Fruit fly (Drosophila melanogaster): ENCODE data around the gene CG11226.

Gene CG11226

DNA sequence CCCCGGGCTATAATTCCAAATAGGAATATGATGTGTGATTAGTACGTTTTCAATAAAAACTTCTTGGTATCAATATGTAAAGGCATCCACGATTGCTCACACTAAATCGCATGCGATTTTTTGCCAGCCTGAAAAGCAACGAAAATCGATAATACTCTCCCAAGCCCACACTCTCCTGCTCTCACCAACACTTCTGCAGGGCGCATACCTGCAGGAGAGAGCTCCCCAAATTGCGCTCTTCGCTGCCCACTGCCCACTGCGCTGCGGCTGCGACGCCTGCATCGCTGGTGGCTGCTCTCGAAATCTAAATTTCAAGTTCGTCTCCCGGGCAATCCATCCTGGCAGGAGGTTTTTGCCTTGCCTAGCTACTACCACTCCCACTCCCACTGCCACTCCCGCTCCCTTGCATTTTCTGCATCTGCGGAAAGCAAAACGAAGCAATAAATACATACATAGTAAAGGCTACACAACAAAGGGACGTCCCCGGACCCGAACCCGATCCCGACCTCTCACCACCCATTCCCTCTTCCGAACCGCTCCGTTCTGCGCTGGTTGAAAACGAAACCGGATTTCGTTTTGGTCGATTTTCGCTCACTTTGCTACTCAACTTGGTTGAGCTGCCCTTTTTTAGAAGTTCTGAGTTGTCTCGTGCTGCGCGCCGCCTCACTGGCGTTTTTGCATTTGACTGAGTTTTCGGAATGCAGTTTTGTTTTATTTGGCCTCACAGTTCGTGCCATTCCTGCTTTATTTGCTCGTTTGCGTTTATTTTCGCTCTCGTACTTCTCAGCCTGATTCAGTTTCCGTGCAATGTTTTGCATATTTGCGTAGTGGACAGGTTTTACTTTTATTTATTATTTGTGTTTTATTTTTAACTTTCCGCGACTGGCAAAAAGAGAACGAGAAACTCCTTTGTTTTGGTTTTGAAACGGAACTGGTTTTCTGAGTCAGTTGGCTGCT is 14.6 kb downstream of the CG11226 start (continued):
- TF ChIP-seq svp (GFP tag) = peak; percentile 78
- 0 out of 3 replicates have a peak, but pooled peaks have one; percentile 43 for TF ChIP-seq eg (GFP tag; IDR thresholded peaks at IDR 0.05)
- peak; percentile 72 for TF ChIP-seq Sox102F (GFP tag; optimal IDR thresholded peaks at IDR 0.05)
- TF ChIP-seq Sox15 (GFP tag; optimal IDR thresholded peaks at IDR 0.05) = no peak
- TF ChIP-seq vri (GFP tag; optimal IDR thresholded peaks at IDR 0.05) = peak; percentile 63
- peak; percentile 22 for TF ChIP-seq CG8319 (GFP tag; optimal IDR thresholded peaks at IDR 0.05)
- peak; percentile 18 for TF ChIP-seq CG6792 (GFP tag; optimal IDR thresholded peaks at IDR 0.05)
- peak; percentile 61 for TF ChIP-seq fd59A (GFP tag; optimal IDR thresholded peaks at IDR 0.05)
- TF ChIP-seq CG6854 (GFP tag; optimal IDR thresholded peaks at IDR 0.05) = peak; percentile 90
- TF ChIP-seq Lpt (GFP tag; optimal IDR thresholded peaks at IDR 0.05) = peak; percentile 78
- peak; percentile 61 for TF ChIP-seq CG34406 (GFP tag; optimal IDR thresholded peaks at IDR 0.05)
- peak; percentile 14 for TF ChIP-seq Eip93F (GFP tag; optimal IDR thresholded peaks at IDR 0.05)
- TF ChIP-seq CG8632 (GFP tag; optimal IDR thresholded peaks at IDR 0.05) = peak; percentile 58

- TF ChIP-seq fd59A (GFP tag; optimal IDR thresholded peaks at IDR 0.05) (no peak), Blimp-1 (GFP tag; optimal IDR thresholded peaks at IDR 0.05) (no peak), Gug (GFP tag; IDR thresholded peaks at IDR 0.05) (no peak), CG34406 (GFP tag; optimal IDR thresholded peaks at IDR 0.05) (no peak), Eip93F (GFP tag; optimal IDR thresholded peaks at IDR 0.05) (no peak), eg (GFP tag; IDR thresholded peaks at IDR 0.05) (no peak), salr (GFP tag; optimal IDR thresholded peaks at IDR 0.05) (no peak), pdm3 (GFP tag; optimal IDR thresholded peaks at IDR 0.05) (no peak), Eip75B (GFP tag; optimal IDR thresholded peaks at IDR 0.05) (no peak), Hr4 (GFP tag; optimal IDR thresholded peaks at IDR 0.05) (no peak), CG31627 (GFP tag; optimal IDR thresholded peaks at IDR 0.05) (no peak)
Observed at dm6 chr3L:22853412-22853811, 16.5 kb downstream of the CG11226 start, which contains the start of gene CG32462. TSS of gene CG32462 (minus strand) at chr3L:22853512.

- TF ChIP-seq CG16779 (tag; optimal IDR thresholded peaks at IDR 0.05) (no peak), ss (GFP tag; optimal IDR thresholded peaks at IDR 0.05) (peak in 1 of 2 experiments; percentile 90)
Observed at dm6 chr3L:22856009-22856477, 19.2 kb downstream of the CG11226 start, which contains the start of gene CG32459. TSS of gene CG32459 (minus strand) at chr3L:22856059.

DNA sequence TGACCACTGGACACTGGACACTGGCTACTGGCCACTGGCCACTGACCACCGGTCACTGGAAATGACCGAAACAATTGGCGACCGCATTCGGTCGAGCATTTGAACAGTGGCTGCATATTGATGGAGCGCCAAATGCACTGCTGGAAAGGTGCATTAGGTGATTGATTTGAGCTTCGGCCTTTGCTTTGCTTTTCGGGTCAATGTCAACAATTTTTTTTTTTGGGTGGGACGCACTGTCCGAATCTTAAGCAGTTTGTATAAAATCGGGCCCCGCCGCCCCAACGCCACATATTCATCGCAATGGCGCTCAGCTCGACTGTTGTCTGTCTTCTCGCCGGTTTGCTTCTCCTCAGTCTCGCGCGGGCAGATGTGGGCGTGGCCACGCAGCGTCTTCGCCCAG is 23.6 kb downstream of the CG11226 start, which contains the start of gene CG13239:
CG13239 (plus strand) TSS at position 301 of the 400 bp plus-strand sequence.
- TF ChIP-seq Sox15 (GFP tag; optimal IDR thresholded peaks at IDR 0.05) (no peak), CG6792 (GFP tag; optimal IDR thresholded peaks at IDR 0.05) (no peak), CG1621 (tag; optimal IDR thresholded peaks at IDR 0.05) (no peak), CG11294 (GFP tag; IDR thresholded peaks at IDR 0.05) (no peak), CG34406 (GFP tag; optimal IDR thresholded peaks at IDR 0.05) (no peak), esn (GFP tag; optimal IDR thresholded peaks at IDR 0.05) (no peak), Gug (GFP tag; IDR thresholded peaks at IDR 0.05) (no peak), net (GFP tag; optimal IDR thresholded peaks at IDR 0.05) (no peak)

dm6 chr3L:22863367-22864078 is 26.7 kb downstream of the CG11226 start, which contains the start of gene CG33169:
TSS of gene CG33169 (plus strand) at chr3L:22863864.
- peak; percentile 48 for TF ChIP-seq CG6792 (GFP tag; optimal IDR thresholded peaks at IDR 0.05)
- peak; percentile 74 for TF ChIP-seq esn (GFP tag; optimal IDR thresholded peaks at IDR 0.05)
- no peak for TF ChIP-seq CG8632 (GFP tag; optimal IDR thresholded peaks at IDR 0.05)
- peak; percentile 26 for TF ChIP-seq CG10669 (GFP tag; optimal IDR thresholded peaks at IDR 0.05)
- peak; percentile 92 for TF ChIP-seq Eip75B (GFP tag; optimal IDR thresholded peaks at IDR 0.05)
- no peak for TF ChIP-seq spab (GFP tag; optimal IDR thresholded peaks at IDR 0.05)
- TF ChIP-seq CG15336 (GFP tag; IDR thresholded peaks at IDR 0.05) = no peak
- TF ChIP-seq CG3032 (tag; optimal IDR thresholded peaks at IDR 0.05) = peak; percentile 46
- TF ChIP-seq achi (GFP tag; optimal IDR thresholded peaks at IDR 0.05) = peak; percentile 96
- peak; percentile 95 for TF ChIP-seq CG1621 (tag; optimal IDR thresholded peaks at IDR 0.05)
- peak; percentile 77 for TF ChIP-seq Sox14 (GFP tag; optimal IDR thresholded peaks at IDR 0.05)
- peak; percentile 74 for TF ChIP-seq eg (GFP tag; IDR thresholded peaks at IDR 0.05)
- peak; percentile 74 for TF ChIP-seq Hr39 (GFP tag; optimal IDR thresholded peaks at IDR 0.05)
- TF ChIP-seq fd59A (GFP tag; optimal IDR thresholded peaks at IDR 0.05) = peak; percentile 23
- TF ChIP-seq CG4318 (GFP tag; optimal IDR thresholded peaks at IDR 0.05) = no peak
- peak; percentile 36 for TF ChIP-seq CG6854 (GFP tag; optimal IDR thresholded peaks at IDR 0.05)
- TF ChIP-seq CG11762 (GFP tag; optimal IDR thresholded peaks at IDR 0.05; ENCODE audit: insufficient read depth) = no peak
- no peak for TF ChIP-seq fkh (GFP tag; optimal IDR thresholded peaks at IDR 0.05)
- TF ChIP-seq Sox15 (GFP tag; optimal IDR thresholded peaks at IDR 0.05) = peak; percentile 1
- peak; percentile 70 for TF ChIP-seq Eip78C (GFP tag)
- TF ChIP-seq salr (GFP tag; optimal IDR thresholded peaks at IDR 0.05) = peak in 1 of 2 experiments; percentile 63

All from whole organism, prepupa.